Worm (Caenorhabditis elegans) whole organism, L3 larva: ENCODE results near the gene F13H6.5.

ENCODE experiments used
- ama-1 ChIP-seq: fragments of 150-350 bp; optimal IDR thresholded peaks from 2 replicates; lab custom pipeline; 2018
- egl-27 ChIP-seq: sonication (generic microtip); optimal IDR thresholded peaks from 4 replicates; lab custom pipeline; 2017; ENCODE audit warnings: missing biosample characterization, missing genetic modification reagents, missing genetic modification characterization
- nhr-11 ChIP-seq: fragments of 150-350 bp; optimal IDR thresholded peaks from 2 replicates; lab custom pipeline; 2014; ENCODE audit warnings: missing biosample characterization, missing genetic modification characterization
- nhr-12 ChIP-seq: fragments of 150-350 bp; optimal IDR thresholded peaks from 2 replicates; lab custom pipeline; 2014; ENCODE audit warnings: missing biosample characterization, missing genetic modification characterization

DNA sequence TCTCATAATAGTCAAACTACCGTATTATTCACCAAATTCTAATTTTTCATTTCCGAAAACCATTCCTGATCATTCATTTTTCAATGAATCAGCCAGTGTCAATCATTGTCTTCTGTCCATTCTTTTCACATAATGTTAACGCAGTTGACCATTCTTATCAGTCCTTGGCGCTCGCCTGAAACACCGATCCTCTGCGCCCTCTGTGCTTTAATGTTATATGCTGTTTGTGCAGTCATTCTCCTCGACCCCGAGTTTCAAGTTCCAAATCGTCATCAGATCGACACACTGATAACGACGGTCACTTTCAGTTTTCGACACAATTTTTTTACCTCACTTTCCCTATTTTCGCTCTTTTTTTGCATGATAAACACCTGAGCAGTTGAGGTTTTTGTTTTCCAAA lies 27.8 kb downstream of the F13H6.5 start:
- no peak for TF ChIP-seq egl-27 (tag; lab: Kevin White, UChicago)
- no peak for TF ChIP-seq ama-1 (lab: Kevin White, UChicago)
- no peak for TF ChIP-seq nhr-11
- TF ChIP-seq nhr-12: no peak
